Worm (Caenorhabditis elegans) whole organism, midembryonic: Measurements from ENCODE around the gene eor-2.

Source experiments
- flt-1 ChIP-seq: fragments of 200-800 bp; sonication (Bioruptor generic); IDR thresholded peaks from 2 replicates; pipeline ENCODE4 v1.3.6; 2022; ENCODE audit warnings: missing genetic modification characterization, missing compliant biosample characterization
- tab-1 ChIP-seq: fragments of 200-800 bp; sonication (Bioruptor generic); IDR thresholded peaks from 2 replicates; pipeline ENCODE4 v1.3.6; 2022; ENCODE audit warnings: missing genetic modification characterization, missing compliant biosample characterization
- ztf-29 ChIP-seq: fragments of 200-800 bp; sonication (Bioruptor generic); IDR thresholded peaks from 2 replicates; pipeline ENCODE4 v1.3.6; 2022; ENCODE audit warnings: missing genetic modification reagents, missing genetic modification characterization, missing compliant biosample characterization

DNA sequence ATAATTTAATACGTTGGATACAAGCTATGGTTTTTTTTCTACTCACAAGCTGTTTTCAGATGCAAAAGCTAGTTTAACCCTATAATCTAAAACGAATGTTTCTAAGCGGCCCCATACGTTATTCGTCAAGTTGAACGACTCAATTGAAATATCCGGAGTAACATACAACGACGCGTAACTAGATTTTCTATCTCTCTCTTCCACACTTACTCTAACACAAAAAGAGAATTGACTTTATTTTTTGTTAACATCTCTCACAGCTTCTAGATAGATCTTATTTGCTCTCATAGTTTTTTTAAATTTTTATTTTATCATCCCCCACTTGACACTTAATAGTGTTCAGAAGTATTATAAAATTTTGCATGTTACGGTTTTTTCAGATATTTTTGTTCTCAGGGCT lies 9.6 kb upstream of the eor-2 start:
- TF ChIP-seq flt-1 (GFP tag; lab: Robert Waterston, UW) (no peak), ztf-29 (GFP tag; lab: Robert Waterston, UW) (no peak), tab-1 (GFP tag; lab: Robert Waterston, UW) (no peak)
